Worm (Caenorhabditis elegans): ENCODE results near the gene F55C5.17.

- TF ChIP-seq ceh-63 (GFP tag; optimal IDR thresholded peaks at IDR 0.05), result no peak
- TF ChIP-seq unc-62 (GFP tag; optimal IDR thresholded peaks at IDR 0.05), result no peak
- no peak for TF ChIP-seq nhr-11 (tag; optimal IDR thresholded peaks at IDR 0.05)
- TF ChIP-seq ceh-82 (tag; optimal IDR thresholded peaks at IDR 0.05), result no peak
- TF ChIP-seq nhr-77 (tag; optimal IDR thresholded peaks at IDR 0.05), result no peak
- no peak for TF ChIP-seq zag-1 (tag; optimal IDR thresholded peaks at IDR 0.05)
- TF ChIP-seq pqm-1 (tag; optimal IDR thresholded peaks at IDR 0.05), result no peak
- no peak for TF ChIP-seq efl-3 (GFP tag; optimal IDR thresholded peaks at IDR 0.05)
Observed at ce11 chrV:12300780-12301460, 1.4 kb upstream of the F55C5.17 start.
